Fruit fly (Drosophila melanogaster) whole organism, prepupa: ENCODE results near the gene Arl2.

ENCODE experiments used
- CG10669 ChIP-seq: fragments of 200-800 bp; sonication (Bioruptor generic); optimal IDR thresholded peaks from 3 replicates; lab custom pipeline; 2018; ENCODE audit warnings: missing biosample characterization, mild to moderate bottlenecking, missing genetic modification characterization, moderate library complexity
- CG32006 ChIP-seq: fragments of 200-800 bp; sonication (Bioruptor generic); optimal IDR thresholded peaks from 3 replicates; lab custom pipeline; 2017; ENCODE audit warnings: missing biosample characterization, mild to moderate bottlenecking, missing genetic modification characterization
- Eip75B ChIP-seq: fragments of 200-800 bp; sonication (Bioruptor generic); optimal IDR thresholded peaks from 3 replicates; lab custom pipeline; 2016; ENCODE audit warnings: missing biosample characterization, missing genetic modification characterization
- Met ChIP-seq: fragments of 200-800 bp; sonication (Bioruptor generic); optimal IDR thresholded peaks from 3 replicates; lab custom pipeline; 2016; ENCODE audit warnings: missing biosample characterization, missing genetic modification characterization
- Sox102F ChIP-seq: fragments of 200-800 bp; sonication (Bioruptor generic); optimal IDR thresholded peaks from 2 replicates; lab custom pipeline; 2016; ENCODE audit warnings: missing biosample characterization, mild to moderate bottlenecking, missing genetic modification characterization
- Sox15 ChIP-seq: fragments of 200-800 bp; sonication (Bioruptor generic); optimal IDR thresholded peaks from 3 replicates; lab custom pipeline; 2016; ENCODE audit warnings: missing biosample characterization, missing genetic modification characterization
- achi ChIP-seq: fragments of 200-800 bp; sonication (Bioruptor generic); optimal IDR thresholded peaks from 3 replicates; lab custom pipeline; 2016; ENCODE audit warnings: missing biosample characterization, missing genetic modification characterization
- pdm3 ChIP-seq: fragments of 200-800 bp; sonication (Bioruptor generic); optimal IDR thresholded peaks from 3 replicates; lab custom pipeline; 2016; ENCODE audit warnings: missing biosample characterization, missing genetic modification characterization
- salr ChIP-seq, 2 experiments: fragments of 200-800 bp; sonication (Bioruptor generic); optimal IDR thresholded peaks; 3 replicates each; lab custom pipeline; 2016 to 2018; ENCODE audit warnings: missing biosample characterization in 2 of 2, missing genetic modification characterization in 2 of 2, mild to moderate bottlenecking in 1 of 2

DNA sequence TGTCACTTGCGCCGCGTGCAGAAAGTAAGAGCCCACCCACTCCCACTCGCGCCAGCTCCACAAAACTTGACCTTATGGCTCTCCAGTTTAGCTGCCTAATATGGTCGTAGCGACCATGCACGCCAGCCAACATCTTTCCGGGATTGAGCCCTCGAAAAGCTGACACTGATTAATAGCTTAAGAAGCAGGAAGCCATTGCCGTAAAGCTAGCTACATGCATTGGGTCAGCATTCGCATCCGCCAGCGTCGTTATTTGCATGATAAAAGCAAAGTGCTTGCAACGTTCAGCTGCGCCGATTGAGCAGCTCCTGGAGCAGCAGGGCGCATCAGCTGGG is 34.0 kb upstream of the Arl2 start:
- no peak for TF ChIP-seq CG32006 (GFP tag; lab: Kevin White, UChicago)
- no peak for TF ChIP-seq Met
- no peak for TF ChIP-seq CG10669 (GFP tag; lab: Kevin White, UChicago)
- no peak for TF ChIP-seq achi
- TF ChIP-seq Sox15 = no peak
- TF ChIP-seq salr (GFP tag; optimal IDR thresholded peaks at IDR 0.05; lab: Kevin White, UChicago) = no peak
- TF ChIP-seq pdm3 (GFP tag; lab: Kevin White, UChicago) = no peak
- no peak for TF ChIP-seq Sox102F (GFP tag; lab: Kevin White, UChicago)
- no peak for TF ChIP-seq Eip75B (GFP tag; lab: Kevin White, UChicago)
